Fruit fly (Drosophila melanogaster): ENCODE measurements around the gene twf.
A peak's percentile ranks its signal among the peaks of the same experiment; 100 is the strongest.

Gene twf

dm6 chr3R:14098527-14099109, 23.8 kb upstream of the twf start:
- TF ChIP-seq Hr83 (GFP tag; optimal IDR thresholded peaks at IDR 0.05; ENCODE audit: poor library complexity, severe bottlenecking) = no peak
- no peak for TF ChIP-seq br (GFP tag; optimal IDR thresholded peaks at IDR 0.05)
- TF ChIP-seq sv (GFP tag; optimal IDR thresholded peaks at IDR 0.05) = no peak
- no peak for TF ChIP-seq woc (GFP tag; optimal IDR thresholded peaks at IDR 0.05)
- TF ChIP-seq foxo (GFP tag; optimal IDR thresholded peaks at IDR 0.05) = no peak
- TF ChIP-seq Jra (GFP tag; optimal IDR thresholded peaks at IDR 0.05) = no peak
- TF ChIP-seq Dif (GFP tag; optimal IDR thresholded peaks at IDR 0.05; ENCODE audit: partially characterized antibody) = peak; percentile 48
- no peak for TF ChIP-seq ey (GFP tag; optimal IDR thresholded peaks at IDR 0.05)
- no peak for TF ChIP-seq Hnf4 (GFP tag; optimal IDR thresholded peaks at IDR 0.05)
- no peak for TF ChIP-seq dl (GFP tag; optimal IDR thresholded peaks at IDR 0.05; ENCODE audit: insufficient read depth in 1 of 2, partially characterized antibody in 2 of 2)
- TF ChIP-seq Mio (GFP tag; optimal IDR thresholded peaks at IDR 0.05) = no peak
- TF ChIP-seq Vsx2 (GFP tag; optimal IDR thresholded peaks at IDR 0.05; ENCODE audit: partially characterized antibody) = peak; percentile 57
- TF ChIP-seq CrebA (GFP tag; optimal IDR thresholded peaks at IDR 0.05; ENCODE audit: borderline replicate concordance) = no peak
- TF ChIP-seq dsf (GFP tag; optimal IDR thresholded peaks at IDR 0.05; ENCODE audit: borderline replicate concordance) = no peak
- no peak for TF ChIP-seq Dfd (GFP tag; optimal IDR thresholded peaks at IDR 0.05)
- no peak for TF ChIP-seq jim (GFP tag; optimal IDR thresholded peaks at IDR 0.05)
- TF ChIP-seq tai (GFP tag; optimal IDR thresholded peaks at IDR 0.05) = peak; percentile 3

DNA sequence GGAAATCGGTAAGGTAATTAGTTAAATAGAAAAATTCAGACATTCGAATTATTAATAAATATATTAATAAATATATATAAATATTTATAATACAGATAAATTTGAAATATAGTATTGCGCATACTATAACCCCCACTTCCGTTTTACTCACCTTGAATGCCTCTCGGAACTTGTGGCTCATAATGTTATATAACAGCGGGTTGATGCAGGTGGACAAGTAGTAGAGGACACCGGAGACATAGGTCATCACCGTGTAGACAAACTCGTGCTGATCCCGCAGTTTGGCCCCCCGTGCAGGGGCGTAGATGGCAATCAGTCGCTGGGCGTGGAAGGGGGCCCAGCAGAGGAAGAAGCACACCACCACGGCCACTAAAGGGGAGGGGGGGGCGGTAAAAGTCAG, 21.5 kb upstream of the twf start:
- no peak for TF ChIP-seq Abd-B (GFP tag; optimal IDR thresholded peaks at IDR 0.05)
- no peak for TF ChIP-seq Rel (GFP tag; optimal IDR thresholded peaks at IDR 0.05)
- TF ChIP-seq Rel (tag; optimal IDR thresholded peaks at IDR 0.05) = no peak
- no peak for TF ChIP-seq sage (GFP tag; optimal IDR thresholded peaks at IDR 0.05)
- TF ChIP-seq GATAd (GFP tag; optimal IDR thresholded peaks at IDR 0.05) = no peak
- no peak for TF ChIP-seq br (GFP tag; optimal IDR thresholded peaks at IDR 0.05)
- no peak for TF ChIP-seq ey (GFP tag; optimal IDR thresholded peaks at IDR 0.05)
- TF ChIP-seq Hr78 (GFP tag; optimal IDR thresholded peaks at IDR 0.05) = no peak
- TF ChIP-seq jim (GFP tag; optimal IDR thresholded peaks at IDR 0.05) = no peak
- no peak for TF ChIP-seq CrebA (GFP tag; optimal IDR thresholded peaks at IDR 0.05; ENCODE audit: borderline replicate concordance)
- TF ChIP-seq woc (GFP tag; optimal IDR thresholded peaks at IDR 0.05) = no peak
- no peak for TF ChIP-seq foxo (GFP tag; optimal IDR thresholded peaks at IDR 0.05)
- no peak for TF ChIP-seq tai (GFP tag; optimal IDR thresholded peaks at IDR 0.05)
- no peak for TF ChIP-seq psq (GFP tag; optimal IDR thresholded peaks at IDR 0.05)
- TF ChIP-seq Myc (optimal IDR thresholded peaks at IDR 0.05) = no peak
- no peak for TF ChIP-seq dl (GFP tag; optimal IDR thresholded peaks at IDR 0.05; ENCODE audit: insufficient read depth in 1 of 2, partially characterized antibody in 2 of 2)
- no peak for TF ChIP-seq lola (GFP tag; optimal IDR thresholded peaks at IDR 0.05)
- TF ChIP-seq Dfd (GFP tag; optimal IDR thresholded peaks at IDR 0.05) = no peak
- TF ChIP-seq Sp1 (GFP tag; optimal IDR thresholded peaks at IDR 0.05) = no peak

DNA sequence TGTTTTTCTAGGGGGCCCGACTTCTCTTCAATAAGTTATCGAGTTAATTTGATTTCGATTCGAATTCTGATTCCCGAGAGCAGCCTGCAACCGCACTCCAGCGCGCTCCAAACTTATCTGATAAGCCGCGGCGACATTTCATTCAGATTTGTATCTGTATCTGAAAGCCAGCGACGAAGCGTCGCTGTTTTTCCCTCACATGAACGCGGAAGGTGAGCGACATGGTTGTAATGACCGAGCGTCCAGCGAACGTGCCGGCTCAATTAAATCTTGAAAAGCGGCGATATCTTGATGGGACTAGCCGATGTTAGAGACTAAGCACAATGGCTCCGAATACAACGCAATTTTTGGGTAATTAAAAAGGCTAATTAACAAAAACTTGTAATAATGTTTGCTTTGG, 19.4 kb upstream of the twf start, which contains the start of gene PK1-R:
Gene PK1-R, minus strand, starts transcription at position 101 of the 400 bp plus-strand sequence.
- no peak for TF ChIP-seq h (GFP tag; optimal IDR thresholded peaks at IDR 0.05)
- TF ChIP-seq dmrt93B (GFP tag; optimal IDR thresholded peaks at IDR 0.05) = no peak
- TF ChIP-seq sage (GFP tag; optimal IDR thresholded peaks at IDR 0.05) = no peak
- no peak for TF ChIP-seq tai (GFP tag; optimal IDR thresholded peaks at IDR 0.05)
- no peak for TF ChIP-seq psq (GFP tag; optimal IDR thresholded peaks at IDR 0.05)
- no peak for TF ChIP-seq woc (GFP tag; optimal IDR thresholded peaks at IDR 0.05)
- no peak for TF ChIP-seq Hr83 (GFP tag; optimal IDR thresholded peaks at IDR 0.05; ENCODE audit: poor library complexity, severe bottlenecking)
- no peak for TF ChIP-seq Rel (GFP tag; optimal IDR thresholded peaks at IDR 0.05)
- no peak for TF ChIP-seq Rel (tag; optimal IDR thresholded peaks at IDR 0.05)
- no peak for TF ChIP-seq jim (GFP tag; optimal IDR thresholded peaks at IDR 0.05)
- TF ChIP-seq CrebA (GFP tag; optimal IDR thresholded peaks at IDR 0.05; ENCODE audit: borderline replicate concordance) = no peak
- TF ChIP-seq br (GFP tag; optimal IDR thresholded peaks at IDR 0.05) = no peak
- TF ChIP-seq Sp1 (GFP tag; optimal IDR thresholded peaks at IDR 0.05) = no peak
- TF ChIP-seq N (GFP tag; optimal IDR thresholded peaks at IDR 0.05) = no peak
- no peak for TF ChIP-seq sv (GFP tag; optimal IDR thresholded peaks at IDR 0.05)

DNA sequence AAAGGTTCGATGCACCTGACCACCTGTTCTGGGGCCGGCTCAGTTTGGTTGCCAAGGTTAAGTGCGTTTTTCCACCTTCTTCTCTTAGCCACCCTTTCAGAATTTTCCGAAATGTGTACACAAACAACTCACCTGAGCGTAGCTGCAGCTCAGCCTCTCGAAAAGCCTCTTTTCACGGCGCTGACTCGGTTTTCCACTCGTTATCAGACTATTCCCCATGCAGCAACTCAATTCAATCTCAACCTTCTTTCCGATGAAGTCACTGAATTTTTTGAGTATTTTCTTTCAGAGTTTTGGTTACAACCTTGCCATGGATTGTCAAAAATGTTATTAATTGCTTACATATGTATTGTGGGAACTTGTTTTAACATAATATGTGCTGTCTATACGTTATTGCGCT, 14.9 kb upstream of the twf start:
- TF ChIP-seq brk (GFP tag; optimal IDR thresholded peaks at IDR 0.05) (no peak), Dfd (GFP tag; optimal IDR thresholded peaks at IDR 0.05) (no peak), dmrt93B (GFP tag; optimal IDR thresholded peaks at IDR 0.05) (no peak), Hr83 (GFP tag; optimal IDR thresholded peaks at IDR 0.05; ENCODE audit: poor library complexity, severe bottlenecking) (no peak), Jra (GFP tag; optimal IDR thresholded peaks at IDR 0.05) (no peak), woc (GFP tag; optimal IDR thresholded peaks at IDR 0.05) (no peak), jim (GFP tag; optimal IDR thresholded peaks at IDR 0.05) (no peak), foxo (GFP tag; optimal IDR thresholded peaks at IDR 0.05) (no peak), Rel (GFP tag; optimal IDR thresholded peaks at IDR 0.05) (no peak), Rel (tag; optimal IDR thresholded peaks at IDR 0.05) (no peak), dsf (GFP tag; optimal IDR thresholded peaks at IDR 0.05; ENCODE audit: borderline replicate concordance) (no peak), CG9705 (GFP tag; optimal IDR thresholded peaks at IDR 0.05) (no peak), HLH106 (tag; optimal IDR thresholded peaks at IDR 0.05) (no peak), sv (GFP tag; optimal IDR thresholded peaks at IDR 0.05) (no peak), psq (GFP tag; optimal IDR thresholded peaks at IDR 0.05) (no peak), fru (GFP tag; optimal IDR thresholded peaks at IDR 0.05) (no peak), CrebA (GFP tag; optimal IDR thresholded peaks at IDR 0.05; ENCODE audit: borderline replicate concordance) (no peak), pan (optimal IDR thresholded peaks at IDR 0.05) (no peak), Dif (GFP tag; optimal IDR thresholded peaks at IDR 0.05; ENCODE audit: partially characterized antibody) (no peak), N (GFP tag; optimal IDR thresholded peaks at IDR 0.05) (no peak)
